Worm (Caenorhabditis elegans): ENCODE results near the gene T28A8.2.

DNA sequence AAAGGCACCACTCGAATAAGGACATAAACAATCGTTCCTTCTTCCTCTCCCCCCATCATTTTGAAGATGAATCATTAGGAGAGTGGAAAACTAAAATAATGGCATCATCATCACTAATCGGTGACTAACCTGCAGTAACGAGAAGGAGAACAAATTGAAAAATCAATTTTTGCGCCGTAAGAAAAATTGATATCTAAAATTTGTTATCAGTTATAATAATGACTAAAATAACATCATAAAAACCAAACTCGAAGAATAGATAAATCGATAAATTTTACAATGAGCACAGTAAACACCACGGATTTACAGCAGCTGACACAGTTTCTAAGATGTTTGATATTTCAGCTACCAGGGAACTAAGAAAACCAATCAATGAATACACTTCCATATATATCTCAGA, 30.7 kb upstream of the T28A8.2 start:
- TF ChIP-seq nhr-25 (tag; optimal IDR thresholded peaks at IDR 0.05) (no peak), pqm-1 (tag; optimal IDR thresholded peaks at IDR 0.05) (peak; percentile 62), fkh-10 (GFP tag; optimal IDR thresholded peaks at IDR 0.05) (no peak), nhr-12 (tag; optimal IDR thresholded peaks at IDR 0.05) (no peak), ceh-9 (tag; optimal IDR thresholded peaks at IDR 0.05) (no peak), lin-15B (tag; optimal IDR thresholded peaks at IDR 0.05) (no peak), ZK546.5 (tag; optimal IDR thresholded peaks at IDR 0.05) (no peak), egl-27 (tag; optimal IDR thresholded peaks at IDR 0.05) (no peak), lin-39 (tag; optimal IDR thresholded peaks at IDR 0.05) (no peak), nhr-11 (tag; optimal IDR thresholded peaks at IDR 0.05) (no peak)
